Fruit fly (Drosophila melanogaster) whole organism, embryonic: ENCODE data around the gene CG13315.

ENCODE experiments used
- ATbp ChIP-seq: fragments of 200-800 bp; sonication (Bioruptor generic); optimal IDR thresholded peaks from 2 replicates; lab custom pipeline; 2017; ENCODE audit warnings: missing biosample characterization, mild to moderate bottlenecking, missing genetic modification characterization, missing genetic modification reagents
- Awh ChIP-seq: fragments of 200-800 bp; sonication (Bioruptor generic); IDR thresholded peaks from 2 replicates; pipeline ENCODE4, ENCODE4 v1.3.6; 2022; ENCODE audit warnings: missing biosample characterization, missing genetic modification characterization
- CG10274 ChIP-seq: fragments of 200-800 bp; sonication (Bioruptor generic); optimal IDR thresholded peaks from 3 replicates; lab custom pipeline; 2017; ENCODE audit warnings: missing biosample characterization, mild to moderate bottlenecking, missing genetic modification characterization
- CG11398 ChIP-seq: fragments of 200-800 bp; sonication (Bioruptor generic); optimal IDR thresholded peaks from 2 replicates; lab custom pipeline; 2016; ENCODE audit warnings: missing biosample characterization, missing genetic modification characterization
- CG11696 ChIP-seq: fragments of 200-800 bp; sonication (Bioruptor generic); IDR thresholded peaks from 2 replicates; pipeline ENCODE4 v1.3.6; 2022; ENCODE audit warnings: missing biosample characterization, missing genetic modification characterization
- CG12071 ChIP-seq: fragments of 200-800 bp; sonication (Bioruptor generic); optimal IDR thresholded peaks from 3 replicates; lab custom pipeline; 2018; ENCODE audit warnings: missing biosample characterization, mild to moderate bottlenecking, missing genetic modification characterization
- CG12104 ChIP-seq: fragments of 200-800 bp; sonication (Bioruptor generic); optimal IDR thresholded peaks from 3 replicates; lab custom pipeline; 2016; ENCODE audit warnings: missing biosample characterization, missing genetic modification characterization
- CG15011 ChIP-seq: fragments of 200-800 bp; sonication (Bioruptor generic); optimal IDR thresholded peaks from 3 replicates; lab custom pipeline; 2018; ENCODE audit warnings: missing biosample characterization, mild to moderate bottlenecking, missing genetic modification characterization
- CG15269 ChIP-seq: fragments of 200-800 bp; sonication (Bioruptor generic); optimal IDR thresholded peaks from 2 replicates; lab custom pipeline; 2018; ENCODE audit warnings: missing biosample characterization, mild to moderate bottlenecking, missing genetic modification characterization, moderate library complexity
- CG15601 ChIP-seq: fragments of 200-800 bp; sonication (Bioruptor generic); optimal IDR thresholded peaks from 3 replicates; lab custom pipeline; 2019; ENCODE audit warnings: missing biosample characterization, mild to moderate bottlenecking, missing genetic modification characterization, moderate library complexity
- CG1602 ChIP-seq: fragments of 200-800 bp; sonication (Bioruptor generic); optimal IDR thresholded peaks from 3 replicates; lab custom pipeline; 2016; ENCODE audit warnings: missing biosample characterization, missing genetic modification characterization
- CG2120 ChIP-seq: fragments of 200-800 bp; sonication (Bioruptor generic); optimal IDR thresholded peaks from 3 replicates; lab custom pipeline; 2016; ENCODE audit warnings: missing biosample characterization, missing genetic modification characterization
- CG2202 ChIP-seq: fragments of 200-800 bp; sonication (Bioruptor generic); optimal IDR thresholded peaks from 2 replicates; lab custom pipeline; 2018; ENCODE audit warnings: missing biosample characterization, mild to moderate bottlenecking, missing genetic modification characterization
- CG30020 ChIP-seq: fragments of 200-800 bp; optimal IDR thresholded peaks from 2 replicates; lab custom pipeline; 2019; ENCODE audit warnings: missing biosample characterization, mild to moderate bottlenecking, missing genetic modification characterization, moderate library complexity
- CG31441 ChIP-seq: fragments of 200-800 bp; sonication (Bioruptor generic); IDR thresholded peaks from 2 replicates; pipeline ENCODE4 v1.3.6; 2022; ENCODE audit warnings: missing biosample characterization, missing genetic modification characterization
- CG3407 ChIP-seq: fragments of 200-800 bp; sonication (Bioruptor generic); optimal IDR thresholded peaks from 2 replicates; lab custom pipeline; 2018; ENCODE audit warnings: missing biosample characterization, mild to moderate bottlenecking, missing genetic modification characterization
- CG3995 ChIP-seq: fragments of 200-800 bp; sonication (Bioruptor generic); optimal IDR thresholded peaks from 3 replicates; lab custom pipeline; 2016; ENCODE audit warnings: missing biosample characterization, missing genetic modification characterization
- CG42726 ChIP-seq: fragments of 200-800 bp; sonication (Bioruptor generic); IDR thresholded peaks from 2 replicates; pipeline ENCODE4 v1.3.6; 2022; ENCODE audit warnings: missing biosample characterization, missing genetic modification characterization; ENCODE audit not compliant: partially characterized antibody
- CG43689 ChIP-seq: fragments of 200-800 bp; sonication (Bioruptor generic); IDR thresholded peaks from 2 replicates; pipeline ENCODE4 v1.3.6; 2022; ENCODE audit warnings: missing biosample characterization, missing genetic modification characterization
- CG4424 ChIP-seq: fragments of 200-800 bp; sonication (Bioruptor generic); optimal IDR thresholded peaks from 3 replicates; lab custom pipeline; 2016; ENCODE audit warnings: missing biosample characterization, missing genetic modification characterization
- CG4854 ChIP-seq: fragments of 200-800 bp; sonication (Bioruptor generic); optimal IDR thresholded peaks from 2 replicates; lab custom pipeline; 2016; ENCODE audit warnings: missing biosample characterization, missing genetic modification characterization, inconsistent platforms
- CG6254 ChIP-seq: fragments of 200-800 bp; sonication (Bioruptor generic); optimal IDR thresholded peaks from 3 replicates; lab custom pipeline; 2017; ENCODE audit warnings: mild to moderate bottlenecking, missing biosample characterization, missing genetic modification reagents, missing genetic modification characterization
- CG7839 ChIP-seq: fragments of 200-800 bp; sonication (Bioruptor generic); optimal IDR thresholded peaks from 3 replicates; lab custom pipeline; 2018; ENCODE audit warnings: missing biosample characterization, mild to moderate bottlenecking, missing genetic modification characterization, moderate library complexity
- CG8478 ChIP-seq: fragments of >200 bp; optimal IDR thresholded peaks from 2 replicates; lab custom pipeline; 2018
- CG8944 ChIP-seq: fragments of 200-800 bp; sonication (Bioruptor generic); optimal IDR thresholded peaks from 3 replicates; lab custom pipeline; 2016; ENCODE audit warnings: missing biosample characterization, missing genetic modification characterization
- CG9215 ChIP-seq: fragments of 200-800 bp; sonication (Bioruptor generic); IDR thresholded peaks from 2 replicates; pipeline ENCODE4 v1.3.6; 2022; ENCODE audit warnings: missing biosample characterization, missing genetic modification characterization
- Dip3 ChIP-seq: fragments of 200-800 bp; sonication (Bioruptor generic); optimal IDR thresholded peaks from 3 replicates; lab custom pipeline; 2016; ENCODE audit warnings: missing biosample characterization, missing genetic modification characterization
- Fer1 ChIP-seq: fragments of 200-800 bp; sonication (Bioruptor generic); optimal IDR thresholded peaks from 2 replicates; lab custom pipeline; 2017; ENCODE audit warnings: missing biosample characterization, mild to moderate bottlenecking, missing genetic modification characterization
- Myb ChIP-seq: fragments of 200-800 bp; sonication (Bioruptor generic); optimal IDR thresholded peaks from 2 replicates; lab custom pipeline; 2016; ENCODE audit warnings: missing biosample characterization, missing genetic modification characterization
- NC2α ChIP-seq: fragments of 200-800 bp; sonication (Bioruptor generic); optimal IDR thresholded peaks from 2 replicates; lab custom pipeline; 2016; ENCODE audit warnings: missing biosample characterization, missing genetic modification characterization
- Neu2 ChIP-seq: fragments of 200-800 bp; sonication (Bioruptor generic); optimal IDR thresholded peaks from 3 replicates; lab custom pipeline; 2016; ENCODE audit warnings: missing biosample characterization, missing genetic modification characterization, borderline replicate concordance
- NfI ChIP-seq: fragments of 200-800 bp; sonication (Bioruptor generic); optimal IDR thresholded peaks from 3 replicates; lab custom pipeline; 2018; ENCODE audit warnings: missing biosample characterization, mild to moderate bottlenecking, missing genetic modification characterization, moderate library complexity
- Pdp1 ChIP-seq, 2 experiments: fragments of 200-800 bp; sonication (Bioruptor generic); optimal IDR thresholded peaks; 3 replicates each; lab custom pipeline; 2016; ENCODE audit warnings: missing biosample characterization in 2 of 2, missing genetic modification characterization in 2 of 2, mild to moderate bottlenecking in 1 of 2, moderate library complexity in 1 of 2
- Side ChIP-seq: fragments of 200-800 bp; sonication (Bioruptor generic); optimal IDR thresholded peaks from 2 replicates; lab custom pipeline; 2016; ENCODE audit warnings: missing biosample characterization, missing genetic modification characterization
- br ChIP-seq: fragments of >200 bp; optimal IDR thresholded peaks from 2 replicates; lab custom pipeline; 2017
- chif ChIP-seq, 2 experiments: fragments of 200-800 bp; sonication (Bioruptor generic); optimal IDR thresholded peaks; 3 replicates each; lab custom pipeline; 2016; ENCODE audit warnings: missing biosample characterization in 2 of 2, missing genetic modification characterization in 2 of 2
- chinmo ChIP-seq: fragments of 200-800 bp; sonication (Bioruptor generic); IDR thresholded peaks from 4 replicates; pipeline ENCODE4 v1.3.6; 2022; ENCODE audit warnings: missing biosample characterization, missing genetic modification characterization; ENCODE audit not compliant: partially characterized antibody
- danr ChIP-seq: fragments of 200-800 bp; sonication (Bioruptor generic); IDR thresholded peaks from 2 replicates; pipeline ENCODE4 v1.3.6; 2022; ENCODE audit warnings: missing biosample characterization, missing genetic modification characterization
- ems ChIP-seq: fragments of 200-800 bp; sonication (Bioruptor generic); optimal IDR thresholded peaks from 3 replicates; lab custom pipeline; 2016; ENCODE audit warnings: missing biosample characterization, missing genetic modification characterization
- knrl ChIP-seq: fragments of 200-800 bp; sonication (Bioruptor generic); IDR thresholded peaks from 3 replicates; pipeline ENCODE4 v1.3.6; 2022; ENCODE audit warnings: missing biosample characterization, missing genetic modification characterization; ENCODE audit not compliant: partially characterized antibody
- pan ChIP-seq, 4 experiments: fragments of >200 bp in 3 of 4; fragments of 200-800 bp in 1 of 4; sonication (Bioruptor generic) in 1 of 4; optimal IDR thresholded peaks in 3 of 4; IDR thresholded peaks in 1 of 4; 2 replicates each; pipeline versions ENCODE4 v1.3.6 to Lab custom; 2017 to 2022; ENCODE audit warnings: missing biosample characterization in 2 of 4, missing genetic modification characterization in 2 of 4, mixed read lengths in 1 of 4
- rib ChIP-seq: fragments of 200-800 bp; sonication (Bioruptor generic); IDR thresholded peaks from 2 replicates; pipeline ENCODE4 v1.3.6; 2022; ENCODE audit warnings: missing biosample characterization, missing genetic modification characterization
- sd ChIP-seq: fragments of 200-800 bp; sonication (Bioruptor generic); optimal IDR thresholded peaks from 3 replicates; lab custom pipeline; 2018; ENCODE audit warnings: missing biosample characterization, mild to moderate bottlenecking, missing genetic modification characterization, moderate library complexity
- sna ChIP-seq: fragments of 200-800 bp; sonication (Bioruptor generic); IDR thresholded peaks from 2 replicates; pipeline ENCODE4 v1.3.6; 2022; ENCODE audit warnings: missing biosample characterization, missing genetic modification characterization; ENCODE audit not compliant: partially characterized antibody
- tap ChIP-seq: fragments of 200-800 bp; optimal IDR thresholded peaks from 3 replicates; lab custom pipeline; 2019; ENCODE audit warnings: missing biosample characterization, mild to moderate bottlenecking, missing genetic modification characterization, moderate library complexity
- tio ChIP-seq: fragments of 200-800 bp; sonication (Bioruptor generic); optimal IDR thresholded peaks from 2 replicates; lab custom pipeline; 2017; ENCODE audit warnings: missing biosample characterization, missing genetic modification characterization, inconsistent platforms
- tup ChIP-seq: fragments of 200-800 bp; sonication (Bioruptor generic); optimal IDR thresholded peaks from 2 replicates; lab custom pipeline; 2016; ENCODE audit warnings: missing biosample characterization, mild to moderate bottlenecking, missing genetic modification characterization, moderate library complexity
- unc-4 ChIP-seq: fragments of 200-800 bp; sonication (Bioruptor generic); IDR thresholded peaks from 2 replicates; pipeline ENCODE4 v1.3.6; 2022; ENCODE audit warnings: missing biosample characterization, missing genetic modification characterization; ENCODE audit not compliant: partially characterized antibody
- zf30C ChIP-seq: fragments of 200-800 bp; sonication (Bioruptor generic); optimal IDR thresholded peaks from 3 replicates; lab custom pipeline; 2018; ENCODE audit warnings: missing biosample characterization, mild to moderate bottlenecking, missing genetic modification characterization

Gene CG13315

dm6 chr3L:9064976-9065761 lies 31.5 kb upstream of the CG13315 start (continued):
- peak in 1 of 2 experiments; percentile 71 for TF ChIP-seq Pdp1 (GFP tag; optimal IDR thresholded peaks at IDR 0.05; lab: Kevin White, UChicago)
- TF ChIP-seq tup: no peak
- no peak for TF ChIP-seq CG12071
- no peak for TF ChIP-seq Neu2 (GFP tag; lab: Kevin White, UChicago)
- no peak for TF ChIP-seq CG1602 (GFP tag; lab: Kevin White, UChicago)
- no peak for TF ChIP-seq CG8478
- no peak for TF ChIP-seq CG43689 (GFP tag; lab: Robert Waterston, UW)
- TF ChIP-seq sna: no peak
- no peak for TF ChIP-seq unc-4 (GFP tag; lab: Robert Waterston, UW)
- peak; percentile 54 for TF ChIP-seq CG2120 (GFP tag; lab: Kevin White, UChicago)
- no peak for TF ChIP-seq CG3995
- no peak for TF ChIP-seq CG42726 (GFP tag; lab: Robert Waterston, UW)
- no peak for TF ChIP-seq Fer1
- TF ChIP-seq Awh (GFP tag; lab: Robert Waterston, UW): no peak
- no peak for TF ChIP-seq CG4854 (GFP tag; lab: Kevin White, UChicago)
- peak; percentile 7 for TF ChIP-seq CG7839
- 0 out of 2 replicates have a peak, but pooled peaks have one; percentile 17 for TF ChIP-seq CG31441 (GFP tag; lab: Robert Waterston, UW)
- TF ChIP-seq pan (optimal IDR thresholded peaks at IDR 0.05; lab: Kevin White, UChicago): no peak
- TF ChIP-seq pan (GFP tag; optimal IDR thresholded peaks at IDR 0.05 in 1 of 2, IDR thresholded peaks at IDR 0.05 in 1 of 2): no peak
- no peak for TF ChIP-seq CG15601 (tag; lab: Kevin White, UChicago)
- TF ChIP-seq CG15269: peak; percentile 39
- no peak for TF ChIP-seq NC2α
- TF ChIP-seq Dip3 (GFP tag; lab: Kevin White, UChicago): peak; percentile 4
- TF ChIP-seq NfI: peak; percentile 2
- TF ChIP-seq CG3407 (GFP tag; lab: Kevin White, UChicago): no peak
- TF ChIP-seq CG15011 (GFP tag; lab: Kevin White, UChicago): no peak
- no peak for TF ChIP-seq danr (GFP tag; lab: Robert Waterston, UW)
- TF ChIP-seq Side (GFP tag; lab: Kevin White, UChicago): no peak
- no peak for TF ChIP-seq CG2202 (tag; lab: Kevin White, UChicago)
- no peak for TF ChIP-seq CG8944
- no peak for TF ChIP-seq CG11696 (GFP tag; lab: Robert Waterston, UW)
- TF ChIP-seq CG6254: no peak
- TF ChIP-seq chinmo (GFP tag; lab: Robert Waterston, UW): 0 out of 4 replicates have a peak, but pooled peaks have one; percentile 37
- no peak for TF ChIP-seq chif (GFP tag; optimal IDR thresholded peaks at IDR 0.05; lab: Kevin White, UChicago)
- no peak for TF ChIP-seq CG11398 (GFP tag; lab: Kevin White, UChicago)
- TF ChIP-seq sd (tag; lab: Kevin White, UChicago): no peak
- no peak for TF ChIP-seq CG4424 (GFP tag; lab: Kevin White, UChicago)
- TF ChIP-seq ATbp (GFP tag; lab: Kevin White, UChicago): no peak
- TF ChIP-seq ems (GFP tag; lab: Kevin White, UChicago): no peak
- TF ChIP-seq CG10274: no peak
- TF ChIP-seq br (lab: Kevin White, UChicago): no peak
- no peak for TF ChIP-seq zf30C (GFP tag; lab: Kevin White, UChicago)
- no peak for TF ChIP-seq CG30020 (tag; lab: Kevin White, UChicago)
- no peak for TF ChIP-seq CG12104 (GFP tag; lab: Kevin White, UChicago)
- TF ChIP-seq Myb (GFP tag; lab: Kevin White, UChicago): no peak
- TF ChIP-seq tap: no peak
- peak; percentile 25 for TF ChIP-seq tio (GFP tag; lab: Kevin White, UChicago)
- no peak for TF ChIP-seq rib (GFP tag; lab: Robert Waterston, UW)
- no peak for TF ChIP-seq knrl (GFP tag; lab: Robert Waterston, UW)
- no peak for TF ChIP-seq CG9215 (GFP tag; lab: Robert Waterston, UW)
